Fruit fly (Drosophila melanogaster) whole organism, pupa: ENCODE data around the gene Polr2A.

Source experiments
- Ets98B ChIP-seq: fragments of 200-800 bp; sonication (Bioruptor generic); IDR thresholded peaks from 2 replicates; pipeline ENCODE4 v1.3.6; 2022; ENCODE audit warnings: missing biosample characterization, missing genetic modification characterization
- fd96Ca ChIP-seq: fragments of 200-800 bp; sonication (Bioruptor generic); IDR thresholded peaks from 3 replicates; pipeline ENCODE4 v1.3.6; 2022; ENCODE audit warnings: missing biosample characterization, missing genetic modification characterization

DNA sequence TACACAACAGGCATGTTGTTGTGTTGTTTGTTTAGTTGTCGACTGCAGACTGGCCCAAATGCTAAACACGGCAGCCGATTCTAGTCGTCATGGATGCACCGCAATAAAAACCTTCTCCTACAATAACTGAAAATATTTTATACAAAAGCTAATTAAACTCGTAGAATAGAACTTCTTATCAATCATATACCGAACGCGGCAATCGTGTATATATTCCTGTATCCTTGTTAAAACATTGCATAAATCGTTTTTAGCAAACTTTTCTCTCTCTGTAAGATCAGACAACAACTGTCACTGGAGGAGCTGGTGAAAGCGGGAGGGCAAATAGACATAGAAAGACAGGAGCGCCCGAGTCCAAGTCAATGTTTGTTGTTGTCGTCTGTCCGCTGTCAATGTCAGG, 21.4 kb downstream of the Polr2A start:
- TF ChIP-seq fd96Ca (GFP tag; lab: Robert Waterston, UW) (peak; percentile 63; the same call in 2 of the 3 replicates), Ets98B (GFP tag; lab: Robert Waterston, UW) (peak; percentile 70)
